Worm (Caenorhabditis elegans) whole organism, early embryonic: Measurements from ENCODE around the gene sas-5.

Experiments used
- hmg-4 ChIP-seq: fragments of 200-800 bp; sonication (Bioruptor generic); optimal IDR thresholded peaks from 2 replicates; lab custom pipeline; 2018; ENCODE audit warnings: mild to moderate bottlenecking, missing genetic modification characterization, missing compliant biosample characterization
- tra-4 ChIP-seq: sonication (generic microtip); optimal IDR thresholded peaks from 2 replicates; lab custom pipeline; 2017; ENCODE audit warnings: missing genetic modification characterization, missing compliant biosample characterization

ce11 chrV:11635587-11635986 is 25.1 kb downstream of the sas-5 start:
- no peak for TF ChIP-seq hmg-4
- no peak for TF ChIP-seq tra-4 (tag; lab: Kevin White, UChicago)
